Fruit fly (Drosophila melanogaster) whole organism, embryonic: ENCODE results near the gene lili.
A peak's percentile ranks its signal among the peaks of the same experiment; 100 is the strongest.

Experiments used
- Bdp1 ChIP-seq: fragments of 200-800 bp; sonication (Bioruptor generic); optimal IDR thresholded peaks from 3 replicates; lab custom pipeline; 2016; ENCODE audit warnings: missing biosample characterization, missing genetic modification characterization
- CG10147 ChIP-seq: fragments of 200-800 bp; sonication (Bioruptor generic); optimal IDR thresholded peaks from 2 replicates; lab custom pipeline; 2019; ENCODE audit warnings: missing biosample characterization, mild to moderate bottlenecking, missing genetic modification characterization, moderate library complexity
- CG11560 ChIP-seq: fragments of 200-800 bp; sonication (Bioruptor generic); IDR thresholded peaks from 3 replicates; pipeline ENCODE4 v1.3.6; 2022; ENCODE audit warnings: missing biosample characterization, missing genetic modification characterization
- CG12299 ChIP-seq: fragments of 200-800 bp; sonication (Bioruptor generic); optimal IDR thresholded peaks from 2 replicates; lab custom pipeline; 2018; ENCODE audit warnings: missing biosample characterization, mild to moderate bottlenecking, missing genetic modification characterization
- CG12659 ChIP-seq: fragments of 200-800 bp; sonication (Bioruptor generic); optimal IDR thresholded peaks from 3 replicates; lab custom pipeline; 2017; ENCODE audit warnings: mild to moderate bottlenecking, missing biosample characterization, missing genetic modification reagents, missing genetic modification characterization
- CG14050 ChIP-seq: fragments of 200-800 bp; sonication (Bioruptor generic); IDR thresholded peaks from 3 replicates; pipeline ENCODE4 v1.3.6; 2022; ENCODE audit warnings: missing biosample characterization, missing genetic modification characterization
- CG14860 ChIP-seq: fragments of 200-800 bp; sonication (Bioruptor generic); IDR thresholded peaks from 3 replicates; pipeline ENCODE4 v1.3.6; 2022; ENCODE audit warnings: missing biosample characterization, missing genetic modification characterization; ENCODE audit not compliant: partially characterized antibody
- CG15479 ChIP-seq: fragments of 200-800 bp; sonication (Bioruptor generic); optimal IDR thresholded peaks from 3 replicates; lab custom pipeline; 2019; ENCODE audit warnings: missing biosample characterization, mild to moderate bottlenecking, missing genetic modification characterization, moderate library complexity
- CG1647 ChIP-seq: fragments of 200-800 bp; sonication (Bioruptor generic); optimal IDR thresholded peaks from 3 replicates; lab custom pipeline; 2016; ENCODE audit warnings: missing biosample characterization, missing genetic modification characterization
- CG2116 ChIP-seq: fragments of 200-800 bp; sonication (Bioruptor generic); optimal IDR thresholded peaks from 3 replicates; lab custom pipeline; 2018; ENCODE audit warnings: missing biosample characterization, mild to moderate bottlenecking, missing genetic modification characterization
- CG2129 ChIP-seq: fragments of 200-800 bp; sonication (Bioruptor generic); IDR thresholded peaks from 2 replicates; pipeline ENCODE4 v1.3.6; 2022; ENCODE audit warnings: missing biosample characterization, missing genetic modification characterization; ENCODE audit not compliant: partially characterized antibody
- CG2199 ChIP-seq: fragments of 200-800 bp; sonication (Bioruptor generic); IDR thresholded peaks from 3 replicates; pipeline ENCODE4 v1.3.6; 2022; ENCODE audit warnings: missing biosample characterization, missing genetic modification characterization
- CG31388 ChIP-seq: fragments of 200-800 bp; sonication (Bioruptor generic); optimal IDR thresholded peaks from 2 replicates; lab custom pipeline; 2016; ENCODE audit warnings: missing biosample characterization, missing genetic modification characterization
- CG34376 ChIP-seq: fragments of 200-800 bp; sonication (Bioruptor generic); optimal IDR thresholded peaks from 2 replicates; lab custom pipeline; 2018; ENCODE audit warnings: missing biosample characterization, mild to moderate bottlenecking, missing genetic modification characterization
- CG4424 ChIP-seq: fragments of 200-800 bp; sonication (Bioruptor generic); optimal IDR thresholded peaks from 3 replicates; lab custom pipeline; 2016; ENCODE audit warnings: missing biosample characterization, missing genetic modification characterization
- CG4617 ChIP-seq: fragments of 200-800 bp; sonication (Bioruptor generic); optimal IDR thresholded peaks from 3 replicates; lab custom pipeline; 2016; ENCODE audit warnings: missing biosample characterization, missing genetic modification characterization, borderline replicate concordance
- CG5245 ChIP-seq: fragments of 200-800 bp; sonication (Bioruptor generic); optimal IDR thresholded peaks from 3 replicates; lab custom pipeline; 2016; ENCODE audit warnings: missing biosample characterization, missing genetic modification characterization
- CG5953 ChIP-seq: fragments of 200-800 bp; sonication (Bioruptor generic); IDR thresholded peaks from 2 replicates; pipeline ENCODE4 v1.3.6; 2022; ENCODE audit warnings: missing biosample characterization, missing genetic modification characterization
- CG8478 ChIP-seq: fragments of >200 bp; optimal IDR thresholded peaks from 2 replicates; lab custom pipeline; 2018
- CG8924 ChIP-seq: fragments of 200-800 bp; optimal IDR thresholded peaks from 3 replicates; lab custom pipeline; 2019; ENCODE audit warnings: missing biosample characterization, mild to moderate bottlenecking, missing genetic modification characterization, moderate library complexity
- CG9797 ChIP-seq: fragments of 200-800 bp; sonication (Bioruptor generic); optimal IDR thresholded peaks from 3 replicates; lab custom pipeline; 2018; ENCODE audit warnings: missing biosample characterization, mild to moderate bottlenecking, missing genetic modification characterization
- Dfd ChIP-seq, 2 experiments: fragments of >200 bp; optimal IDR thresholded peaks; 2 replicates each; lab custom pipeline; 2017; ENCODE audit warnings: missing biosample characterization in 2 of 2, missing genetic modification characterization in 2 of 2
- Dip3 ChIP-seq: fragments of 200-800 bp; sonication (Bioruptor generic); optimal IDR thresholded peaks from 3 replicates; lab custom pipeline; 2016; ENCODE audit warnings: missing biosample characterization, missing genetic modification characterization
- E2f2 ChIP-seq: fragments of 200-800 bp; sonication (Bioruptor generic); IDR thresholded peaks from 2 replicates; pipeline ENCODE4 v1.3.6; 2022; ENCODE audit warnings: missing biosample characterization, missing genetic modification characterization
- HHEX ChIP-seq: fragments of 200-800 bp; sonication (Bioruptor generic); optimal IDR thresholded peaks from 3 replicates; lab custom pipeline; 2017; ENCODE audit warnings: missing biosample characterization, mild to moderate bottlenecking, missing genetic modification characterization, missing genetic modification reagents
- HLH54F ChIP-seq: fragments of 200-800 bp; sonication (Bioruptor generic); optimal IDR thresholded peaks from 3 replicates; lab custom pipeline; 2016; ENCODE audit warnings: missing biosample characterization, missing genetic modification characterization
- Lpt ChIP-seq: fragments of >200 bp; optimal IDR thresholded peaks from 2 replicates; lab custom pipeline; 2018; ENCODE audit warnings: missing biosample characterization, missing genetic modification characterization
- MBD-R2 ChIP-seq: fragments of 200-800 bp; sonication (Bioruptor generic); IDR thresholded peaks from 2 replicates; pipeline ENCODE4 v1.3.6; 2022; ENCODE audit warnings: missing biosample characterization, missing genetic modification characterization
- Med ChIP-seq: fragments of 200-800 bp; sonication (Bioruptor generic); peaks from one replicate; lab custom pipeline; 2016; ENCODE audit warnings: missing biosample characterization, missing genetic modification characterization, mild to moderate bottlenecking, inconsistent platforms, moderate library complexity
- Mrtf ChIP-seq: fragments of 200-800 bp; sonication (Bioruptor generic); IDR thresholded peaks from 3 replicates; pipeline ENCODE4 v1.3.6; 2022; ENCODE audit warnings: missing biosample characterization, missing genetic modification characterization
- NK7.1 ChIP-seq: fragments of 200-800 bp; sonication (Bioruptor generic); optimal IDR thresholded peaks from 3 replicates; lab custom pipeline; 2016; ENCODE audit warnings: missing biosample characterization, missing genetic modification characterization
- Nf-YC ChIP-seq: fragments of 200-800 bp; optimal IDR thresholded peaks from 3 replicates; lab custom pipeline; 2019; ENCODE audit warnings: missing biosample characterization, mild to moderate bottlenecking, missing genetic modification characterization, moderate library complexity
- Optix ChIP-seq: fragments of 200-800 bp; sonication (Bioruptor generic); IDR thresholded peaks from 3 replicates; pipeline ENCODE4 v1.3.6; 2022; ENCODE audit warnings: missing biosample characterization, missing genetic modification characterization
- Ssrp ChIP-seq: fragments of 200-800 bp; sonication (Bioruptor generic); optimal IDR thresholded peaks from 2 replicates; lab custom pipeline; 2018; ENCODE audit warnings: missing biosample characterization, mild to moderate bottlenecking, missing genetic modification characterization, moderate library complexity
- YL-1 ChIP-seq: fragments of 200-800 bp; sonication (Bioruptor generic); optimal IDR thresholded peaks from 3 replicates; lab custom pipeline; 2017; ENCODE audit warnings: missing biosample characterization, mild to moderate bottlenecking, missing genetic modification characterization
- bowl ChIP-seq: fragments of 200-800 bp; sonication (Bioruptor generic); IDR thresholded peaks from 2 replicates; pipeline ENCODE4 v1.3.6; 2022; ENCODE audit warnings: missing biosample characterization, missing genetic modification characterization
- btn ChIP-seq: fragments of 200-800 bp; sonication (Bioruptor generic); optimal IDR thresholded peaks from 2 replicates; lab custom pipeline; 2016; ENCODE audit warnings: missing biosample characterization, missing genetic modification characterization
- emc ChIP-seq: fragments of 200-800 bp; sonication (Bioruptor generic); optimal IDR thresholded peaks from 2 replicates; lab custom pipeline; 2016; ENCODE audit warnings: missing biosample characterization, missing genetic modification characterization
- fd102C ChIP-seq: fragments of 200-800 bp; sonication (Bioruptor generic); optimal IDR thresholded peaks from 2 replicates; lab custom pipeline; 2018; ENCODE audit warnings: missing biosample characterization, mild to moderate bottlenecking, missing genetic modification characterization, moderate library complexity
- ftz-f1 ChIP-seq: fragments of 200-800 bp; sonication (Bioruptor generic); optimal IDR thresholded peaks from 2 replicates; lab custom pipeline; 2016; ENCODE audit warnings: missing biosample characterization, missing genetic modification characterization
- gcm2 ChIP-seq: fragments of 200-800 bp; sonication (Bioruptor generic); optimal IDR thresholded peaks from 2 replicates; lab custom pipeline; 2016; ENCODE audit warnings: missing biosample characterization, missing genetic modification characterization
- gem ChIP-seq: fragments of 200-800 bp; sonication (Bioruptor generic); optimal IDR thresholded peaks from 2 replicates; lab custom pipeline; 2019; ENCODE audit warnings: missing biosample characterization, mild to moderate bottlenecking, missing genetic modification characterization, moderate library complexity
- her ChIP-seq: fragments of 200-800 bp; sonication (Bioruptor generic); optimal IDR thresholded peaks from 2 replicates; lab custom pipeline; 2016; ENCODE audit warnings: missing biosample characterization, missing genetic modification characterization
- ind ChIP-seq: fragments of 200-800 bp; sonication (Bioruptor generic); optimal IDR thresholded peaks from 3 replicates; lab custom pipeline; 2016; ENCODE audit warnings: missing biosample characterization, missing genetic modification characterization
- lbe ChIP-seq: fragments of 200-800 bp; sonication (Bioruptor generic); optimal IDR thresholded peaks from 2 replicates; lab custom pipeline; 2016; ENCODE audit warnings: missing biosample characterization, mild to moderate bottlenecking, missing genetic modification characterization
- p53 ChIP-seq: fragments of 200-800 bp; sonication (Bioruptor generic); optimal IDR thresholded peaks from 2 replicates; lab custom pipeline; 2016; ENCODE audit warnings: missing biosample characterization, missing genetic modification characterization
- pfk ChIP-seq: fragments of 200-800 bp; sonication (Bioruptor generic); optimal IDR thresholded peaks from 2 replicates; lab custom pipeline; 2018; ENCODE audit warnings: missing biosample characterization, mild to moderate bottlenecking, missing genetic modification characterization, moderate library complexity
- pnt ChIP-seq: fragments of 200-800 bp; sonication (Bioruptor generic); optimal IDR thresholded peaks from 3 replicates; lab custom pipeline; 2016; ENCODE audit warnings: missing biosample characterization, missing genetic modification characterization
- tap ChIP-seq: fragments of 200-800 bp; optimal IDR thresholded peaks from 3 replicates; lab custom pipeline; 2019; ENCODE audit warnings: missing biosample characterization, mild to moderate bottlenecking, missing genetic modification characterization, moderate library complexity
- tin ChIP-seq: fragments of 200-800 bp; sonication (Bioruptor generic); optimal IDR thresholded peaks from 3 replicates; lab custom pipeline; 2016; ENCODE audit warnings: missing biosample characterization, missing genetic modification characterization
- tll ChIP-seq, 2 experiments: fragments of 200-800 bp in 1 of 2; fragments of >200 bp in 1 of 2; sonication (Bioruptor generic) in 1 of 2; optimal IDR thresholded peaks; 2 replicates each; lab custom pipeline; 2017 to 2019; ENCODE audit warnings: missing biosample characterization in 2 of 2, missing genetic modification characterization in 2 of 2, mild to moderate bottlenecking in 1 of 2, moderate library complexity in 1 of 2
- trh ChIP-seq: fragments of 200-800 bp; sonication (Bioruptor generic); optimal IDR thresholded peaks from 2 replicates; lab custom pipeline; 2016; ENCODE audit warnings: missing biosample characterization, missing genetic modification characterization

Gene lili

dm6 chr3R:24857459-24857858 is 43.6 kb upstream of the lili start, which contains the start of gene CAH4:
CAH4 (minus strand) TSS chr3R:24857559.
- TF ChIP-seq NK7.1 (GFP tag; lab: Kevin White, UChicago) (no peak), bowl (GFP tag; lab: Robert Waterston, UW) (no peak), Lpt (GFP tag; lab: Kevin White, UChicago) (no peak), HLH54F (no peak), CG8924 (tag; lab: Kevin White, UChicago) (no peak), CG4424 (GFP tag; lab: Kevin White, UChicago) (no peak), CG14050 (GFP tag; lab: Robert Waterston, UW) (no peak), CG10147 (GFP tag; lab: Kevin White, UChicago) (no peak), gem (tag; lab: Kevin White, UChicago) (no peak), her (GFP tag; lab: Kevin White, UChicago) (no peak), Med (no peak), Dip3 (no peak), tll (GFP tag; optimal IDR thresholded peaks at IDR 0.05; lab: Kevin White, UChicago) (no peak), Dfd (GFP tag; optimal IDR thresholded peaks at IDR 0.05; lab: Kevin White, UChicago) (no peak), CG2129 (GFP tag; lab: Robert Waterston, UW) (no peak), CG15479 (GFP tag; lab: Kevin White, UChicago) (no peak), CG2199 (GFP tag; lab: Robert Waterston, UW) (no peak), p53 (GFP tag; lab: Kevin White, UChicago) (no peak), Mrtf (no peak), tin (no peak)

- TF ChIP-seq CG11560 (tag; lab: Robert Waterston, UW) (no peak), pfk (GFP tag; lab: Kevin White, UChicago) (no peak), ind (GFP tag; lab: Kevin White, UChicago) (no peak), CG5245 (GFP tag; lab: Kevin White, UChicago) (no peak), CG14860 (GFP tag; lab: Robert Waterston, UW) (no peak), lbe (no peak), emc (GFP tag; lab: Kevin White, UChicago) (no peak), Optix (no peak), CG8478 (lab: Kevin White, UChicago) (no peak), Bdp1 (GFP tag; lab: Kevin White, UChicago) (no peak), fd102C (GFP tag; lab: Kevin White, UChicago) (no peak), CG1647 (GFP tag; lab: Kevin White, UChicago) (no peak), Nf-YC (tag; lab: Kevin White, UChicago) (no peak), gcm2 (GFP tag; lab: Kevin White, UChicago) (no peak), CG34376 (GFP tag; lab: Kevin White, UChicago) (no peak), Ssrp (tag; lab: Kevin White, UChicago) (no peak), btn (GFP tag; lab: Kevin White, UChicago) (no peak)
Observed at dm6 chr3R:24856143-24856542, 42.3 kb upstream of the lili start, which contains the start of gene HDAC11. HDAC11 (minus strand) TSS chr3R:24856243.

dm6 chr3R:24851429-24851828 is 37.6 kb upstream of the lili start, which contains the start of gene Nct:
Nct (plus strand) TSS chr3R:24851601.
- TF ChIP-seq CG9797 (GFP tag; lab: Kevin White, UChicago) = peak; percentile 72
- TF ChIP-seq ftz-f1 (GFP tag; lab: Kevin White, UChicago) = peak; percentile 0
- TF ChIP-seq CG31388 = no peak
- no peak for TF ChIP-seq CG5953
- peak; percentile 72 for TF ChIP-seq E2f2
- TF ChIP-seq CG12659 (GFP tag; lab: Kevin White, UChicago) = no peak
- peak; percentile 51 for TF ChIP-seq CG4617
- peak; percentile 71; the same call in 1 of the 2 replicates for TF ChIP-seq MBD-R2 (GFP tag; lab: Robert Waterston, UW)
- TF ChIP-seq CG2116 (GFP tag; lab: Kevin White, UChicago) = peak; percentile 7
- TF ChIP-seq trh (GFP tag; lab: Kevin White, UChicago) = no peak
- no peak for TF ChIP-seq CG12299
- TF ChIP-seq YL-1 (GFP tag; lab: Kevin White, UChicago) = peak; percentile 43
- no peak for TF ChIP-seq pnt
- no peak for TF ChIP-seq HHEX (GFP tag; lab: Kevin White, UChicago)
- TF ChIP-seq tap (tag; lab: Kevin White, UChicago) = no peak
